Worm (Caenorhabditis elegans) whole organism, L1 larva: ENCODE data around the gene T10C6.7.

Experiments used
- C04F5.9 ChIP-seq: sonication (generic microtip); optimal IDR thresholded peaks from 2 replicates; lab custom pipeline; 2016; ENCODE audit warnings: missing genetic modification characterization, missing compliant biosample characterization
- C34B4.2 ChIP-seq: sonication (generic microtip); optimal IDR thresholded peaks from 2 replicates; lab custom pipeline; 2017; ENCODE audit warnings: mild to moderate bottlenecking, missing genetic modification characterization, missing compliant biosample characterization
- aha-1 ChIP-seq: fragments of 150-350 bp; optimal IDR thresholded peaks from 2 replicates; lab custom pipeline; 2014; ENCODE audit warnings: missing biosample characterization, missing genetic modification characterization
- alr-1 ChIP-seq: fragments of 200-800 bp; sonication (Bioruptor generic); optimal IDR thresholded peaks from 2 replicates; lab custom pipeline; 2018; ENCODE audit warnings: borderline replicate concordance, mild to moderate bottlenecking, missing genetic modification characterization, missing compliant biosample characterization
- aly-2 ChIP-seq: fragments of 150-350 bp; optimal IDR thresholded peaks from 2 replicates; lab custom pipeline; 2014; ENCODE audit warnings: missing biosample characterization, missing genetic modification characterization
- ama-1 ChIP-seq: fragments of 150-350 bp; optimal IDR thresholded peaks from 2 replicates; lab custom pipeline; 2014
- blmp-1 ChIP-seq: fragments of 150-350 bp; optimal IDR thresholded peaks from 2 replicates; lab custom pipeline; 2014; ENCODE audit warnings: missing biosample characterization, missing genetic modification characterization
- ceh-8 ChIP-seq: fragments of 200-800 bp; sonication (Bioruptor generic); optimal IDR thresholded peaks from 2 replicates; lab custom pipeline; 2018; ENCODE audit warnings: mild to moderate bottlenecking, missing genetic modification characterization, moderate library complexity, missing compliant biosample characterization
- ceh-90 ChIP-seq: sonication (generic microtip); optimal IDR thresholded peaks from 2 replicates; lab custom pipeline; 2016; ENCODE audit warnings: missing genetic modification characterization, missing compliant biosample characterization
- ces-1 ChIP-seq: fragments of 150-350 bp; optimal IDR thresholded peaks from 2 replicates; lab custom pipeline; 2014; ENCODE audit warnings: missing biosample characterization, missing genetic modification reagents, missing genetic modification characterization
- efl-1 ChIP-seq, 4 experiments: fragments of 150-350 bp; optimal IDR thresholded peaks in 3 of 4; peaks in 1 of 4; 1 replicate in 1 of 4; 2 replicates in 3 of 4; lab custom pipeline; 2014; ENCODE audit warnings: missing biosample characterization in 2 of 4, missing genetic modification characterization in 2 of 4, missing genetic modification reagents in 2 of 4
- egl-27 ChIP-seq, 2 experiments: fragments of 150-350 bp in 1 of 2; sonication (generic microtip); optimal IDR thresholded peaks; 3 replicates each; lab custom pipeline; 2017 to 2018; ENCODE audit warnings: missing biosample characterization in 2 of 2, missing genetic modification characterization in 2 of 2, missing genetic modification reagents in 2 of 2
- elt-2 ChIP-seq: sonication (generic microtip); optimal IDR thresholded peaks from 2 replicates; lab custom pipeline; 2016; ENCODE audit warnings: missing genetic modification characterization, mild to moderate bottlenecking, inconsistent platforms, missing compliant biosample characterization, missing genetic modification reagents
- ets-5 ChIP-seq: fragments of 200-800 bp; sonication (Bioruptor generic); IDR thresholded peaks from 2 replicates; pipeline ENCODE4 v1.3.6; 2022; ENCODE audit warnings: missing genetic modification characterization, missing compliant biosample characterization
- fkh-10 ChIP-seq: sonication (generic microtip); optimal IDR thresholded peaks from 2 replicates; lab custom pipeline; 2017; ENCODE audit warnings: missing biosample characterization, missing genetic modification reagents, missing genetic modification characterization
- fos-1 ChIP-seq: fragments of 150-350 bp; optimal IDR thresholded peaks from 2 replicates; lab custom pipeline; 2014; ENCODE audit warnings: missing biosample characterization, missing genetic modification characterization
- grh-1 ChIP-seq: fragments of 200-800 bp; sonication (Bioruptor generic); IDR thresholded peaks from 2 replicates; pipeline ENCODE4 v1.3.6; 2022; ENCODE audit warnings: missing genetic modification reagents, missing genetic modification characterization, missing compliant biosample characterization
- hlh-17 ChIP-seq: fragments of 200-800 bp; sonication (Bioruptor generic); optimal IDR thresholded peaks from 2 replicates; lab custom pipeline; 2018; ENCODE audit warnings: missing genetic modification characterization, mild to moderate bottlenecking, missing compliant biosample characterization, moderate library complexity, borderline replicate concordance
- jun-1 ChIP-seq: fragments of 150-350 bp; optimal IDR thresholded peaks from 2 replicates; lab custom pipeline; 2014; ENCODE audit warnings: missing biosample characterization, missing genetic modification reagents, missing genetic modification characterization
- lin-13 ChIP-seq: fragments of 150-350 bp; optimal IDR thresholded peaks from 2 replicates; lab custom pipeline; 2014; ENCODE audit warnings: missing biosample characterization, missing genetic modification reagents, missing genetic modification characterization
- lin-14 ChIP-seq: fragments of 200-800 bp; sonication (Bioruptor generic); optimal IDR thresholded peaks from 2 replicates; lab custom pipeline; 2018; ENCODE audit warnings: mild to moderate bottlenecking, missing genetic modification characterization, moderate library complexity, missing compliant biosample characterization
- lin-35 ChIP-seq, 2 experiments: fragments of 150-350 bp; optimal IDR thresholded peaks; 2 replicates each; lab custom pipeline; 2014; ENCODE audit warnings: missing biosample characterization in 2 of 2, missing genetic modification characterization in 2 of 2, missing genetic modification reagents in 2 of 2
- lir-3 ChIP-seq: sonication (generic microtip); optimal IDR thresholded peaks from 2 replicates; lab custom pipeline; 2016; ENCODE audit warnings: mild to moderate bottlenecking, missing genetic modification characterization, moderate library complexity, missing compliant biosample characterization; ENCODE audit not compliant: poor library complexity
- lsy-2 ChIP-seq, 2 experiments: fragments of 150-350 bp; optimal IDR thresholded peaks; 2 replicates each; lab custom pipeline; 2014; ENCODE audit warnings: missing biosample characterization in 2 of 2, missing genetic modification characterization in 2 of 2
- mab-9 ChIP-seq: fragments of 200-800 bp; sonication (Bioruptor generic); IDR thresholded peaks from 2 replicates; pipeline ENCODE4 v1.3.6; 2022; ENCODE audit warnings: missing genetic modification reagents, missing genetic modification characterization, missing compliant biosample characterization
- mef-2 ChIP-seq: fragments of 150-350 bp; optimal IDR thresholded peaks from 2 replicates; lab custom pipeline; 2014; ENCODE audit warnings: missing biosample characterization, missing genetic modification characterization
- mep-1 ChIP-seq: fragments of 150-350 bp; optimal IDR thresholded peaks from 2 replicates; lab custom pipeline; 2014; ENCODE audit warnings: missing biosample characterization, missing genetic modification characterization
- nhr-12 ChIP-seq: sonication (generic microtip); optimal IDR thresholded peaks from 2 replicates; lab custom pipeline; 2017; ENCODE audit warnings: missing biosample characterization, missing genetic modification characterization
- nhr-20 ChIP-seq: sonication (generic microtip); optimal IDR thresholded peaks from 2 replicates; lab custom pipeline; 2016; ENCODE audit warnings: mild to moderate bottlenecking, missing genetic modification characterization, missing compliant biosample characterization
- nhr-28 ChIP-seq: fragments of 150-350 bp; optimal IDR thresholded peaks from 2 replicates; lab custom pipeline; 2014; ENCODE audit warnings: missing biosample characterization, missing genetic modification characterization
- nhr-47 ChIP-seq: sonication (generic microtip); optimal IDR thresholded peaks from 2 replicates; lab custom pipeline; 2016; ENCODE audit warnings: mild to moderate bottlenecking, missing genetic modification characterization, moderate library complexity, missing compliant biosample characterization
- nhr-71 ChIP-seq: sonication (generic microtip); optimal IDR thresholded peaks from 2 replicates; lab custom pipeline; 2016; ENCODE audit warnings: mild to moderate bottlenecking, missing genetic modification characterization, moderate library complexity, missing compliant biosample characterization
- nhr-84 ChIP-seq: sonication (generic microtip); optimal IDR thresholded peaks from 2 replicates; lab custom pipeline; 2017; ENCODE audit warnings: missing biosample characterization, missing genetic modification characterization
- nhr-85 ChIP-seq: sonication (generic microtip); peaks from one replicate; lab custom pipeline; 2016; ENCODE audit warnings: missing genetic modification characterization, inconsistent platforms, missing compliant biosample characterization
- nhr-90 ChIP-seq: sonication (generic microtip); optimal IDR thresholded peaks from 2 replicates; lab custom pipeline; 2016; ENCODE audit warnings: mild to moderate bottlenecking, missing genetic modification characterization, missing compliant biosample characterization; ENCODE audit not compliant: poor library complexity
- pag-3 ChIP-seq: sonication (generic microtip); optimal IDR thresholded peaks from 2 replicates; lab custom pipeline; 2017; ENCODE audit warnings: missing genetic modification characterization, mild to moderate bottlenecking, missing compliant biosample characterization, antibody characterized with exemption, borderline replicate concordance; ENCODE audit not compliant: insufficient read depth
- pax-3 ChIP-seq: fragments of 200-800 bp; sonication (Bioruptor generic); optimal IDR thresholded peaks from 2 replicates; lab custom pipeline; 2018; ENCODE audit warnings: mild to moderate bottlenecking, missing genetic modification characterization, moderate library complexity, missing compliant biosample characterization
- pqm-1 ChIP-seq: sonication (generic microtip); optimal IDR thresholded peaks from 3 replicates; lab custom pipeline; 2017; ENCODE audit warnings: missing biosample characterization, missing genetic modification characterization
- rnt-1 ChIP-seq: sonication (generic microtip); optimal IDR thresholded peaks from 2 replicates; lab custom pipeline; 2016; ENCODE audit warnings: mild to moderate bottlenecking, missing genetic modification characterization, moderate library complexity, missing compliant biosample characterization
- snpc-4 ChIP-seq: fragments of 150-350 bp; optimal IDR thresholded peaks from 2 replicates; lab custom pipeline; 2014; ENCODE audit warnings: missing biosample characterization, missing genetic modification characterization
- snu-23 ChIP-seq: sonication (generic microtip); optimal IDR thresholded peaks from 2 replicates; lab custom pipeline; 2016; ENCODE audit warnings: missing genetic modification characterization, missing compliant biosample characterization
- sup-37 ChIP-seq: fragments of 200-800 bp; sonication (Bioruptor generic); optimal IDR thresholded peaks from 2 replicates; lab custom pipeline; 2018; ENCODE audit warnings: mild to moderate bottlenecking, missing genetic modification characterization, missing compliant biosample characterization
- tlp-1 ChIP-seq: fragments of 150-350 bp; optimal IDR thresholded peaks from 2 replicates; lab custom pipeline; 2014; ENCODE audit warnings: missing biosample characterization, missing genetic modification characterization
- xbp-1 ChIP-seq: sonication (generic microtip); optimal IDR thresholded peaks from 2 replicates; lab custom pipeline; 2016; ENCODE audit warnings: missing genetic modification characterization, missing compliant biosample characterization
- ztf-11 ChIP-seq, 2 experiments: sonication (generic microtip); optimal IDR thresholded peaks; 2 replicates each; lab custom pipeline; 2016 to 2017; ENCODE audit warnings: missing genetic modification characterization in 2 of 2, missing biosample characterization in 1 of 2, missing compliant biosample characterization in 1 of 2

Gene T10C6.7

ce11 chrV:16043686-16044085 is 12.2 kb upstream of the T10C6.7 start:
- TF ChIP-seq blmp-1 (tag; lab: Kevin White, UChicago): no peak
- no peak for TF ChIP-seq C34B4.2 (tag; lab: Kevin White, UChicago)
- TF ChIP-seq ces-1: no peak
- TF ChIP-seq nhr-20: no peak
- TF ChIP-seq ceh-8 (GFP tag; lab: Kevin White, UChicago): no peak
- no peak for TF ChIP-seq lir-3
- no peak for TF ChIP-seq ets-5
- TF ChIP-seq elt-2 (tag; lab: Kevin White, UChicago): peak; percentile 50
- TF ChIP-seq efl-1 (optimal IDR thresholded peaks at IDR 0.05; lab: Kevin White, UChicago): no peak
- no peak for TF ChIP-seq efl-1 (GFP tag; optimal IDR thresholded peaks at IDR 0.05 in 1 of 2; lab: Kevin White, UChicago)
- no peak for TF ChIP-seq mep-1
- no peak for TF ChIP-seq snu-23
- no peak for TF ChIP-seq nhr-12 (tag; lab: Kevin White, UChicago)
- peak; percentile 5 for TF ChIP-seq nhr-71 (tag; lab: Kevin White, UChicago)
- TF ChIP-seq ztf-11 (tag; optimal IDR thresholded peaks at IDR 0.05; lab: Kevin White, UChicago): no peak
- no peak for TF ChIP-seq nhr-47
- TF ChIP-seq, all 84 proteins: peak for 2

- TF ChIP-seq rnt-1 (tag; lab: Kevin White, UChicago) (no peak), mab-9 (no peak)
Observed at ce11 chrV:16042743-16043014, 11.2 kb upstream of the T10C6.7 start.

DNA sequence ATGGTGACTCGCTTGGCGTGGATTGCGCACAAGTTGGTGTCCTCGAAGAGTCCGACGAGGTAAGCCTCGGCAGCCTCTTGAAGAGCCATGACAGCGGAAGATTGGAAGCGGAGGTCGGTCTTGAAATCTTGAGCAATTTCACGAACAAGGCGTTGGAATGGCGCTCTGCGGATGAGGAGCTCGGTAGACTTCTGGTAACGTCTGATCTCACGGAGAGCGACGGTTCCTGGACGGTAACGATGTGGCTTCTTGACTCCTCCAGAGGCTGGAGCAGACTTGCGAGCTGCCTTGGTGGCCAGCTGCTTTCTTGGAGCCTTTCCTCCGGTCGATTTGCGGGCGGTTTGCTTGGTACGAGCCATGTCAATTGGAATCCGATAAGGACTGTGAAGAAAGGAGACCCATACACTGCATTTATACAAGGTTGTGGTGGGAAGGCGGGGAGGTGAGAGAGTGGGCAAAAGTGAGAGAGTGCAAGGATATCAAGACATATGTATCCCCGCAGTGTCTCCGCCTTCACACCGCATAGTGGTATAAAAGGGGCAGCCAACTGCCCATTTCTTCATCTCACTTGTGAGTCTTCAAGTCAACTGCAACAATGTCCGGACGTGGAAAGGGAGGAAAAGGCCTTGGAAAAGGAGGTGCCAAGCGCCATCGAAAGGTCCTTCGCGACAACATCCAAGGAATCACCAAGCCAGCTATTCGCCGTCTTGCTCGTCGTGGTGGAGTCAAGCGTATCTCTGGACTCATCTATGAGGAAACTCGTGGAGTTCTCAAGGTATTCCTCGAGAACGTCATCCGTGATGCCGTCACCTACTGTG is 10.6 kb upstream of the T10C6.7 start, which contains the start of the genes his-2 and his-1:
his-2 (minus strand) TSS at position 359 of the 818 bp plus-strand sequence.
his-1 (plus strand) TSS at position 596 of the 818 bp plus-strand sequence.
- TF ChIP-seq ztf-11 (tag; optimal IDR thresholded peaks at IDR 0.05; lab: Kevin White, UChicago) (peak in 1 of 2 experiments; percentile 63), nhr-85 (peak; percentile 74), lin-14 (GFP tag; lab: Kevin White, UChicago) (peak; percentile 11), nhr-47 (peak; percentile 11)

DNA sequence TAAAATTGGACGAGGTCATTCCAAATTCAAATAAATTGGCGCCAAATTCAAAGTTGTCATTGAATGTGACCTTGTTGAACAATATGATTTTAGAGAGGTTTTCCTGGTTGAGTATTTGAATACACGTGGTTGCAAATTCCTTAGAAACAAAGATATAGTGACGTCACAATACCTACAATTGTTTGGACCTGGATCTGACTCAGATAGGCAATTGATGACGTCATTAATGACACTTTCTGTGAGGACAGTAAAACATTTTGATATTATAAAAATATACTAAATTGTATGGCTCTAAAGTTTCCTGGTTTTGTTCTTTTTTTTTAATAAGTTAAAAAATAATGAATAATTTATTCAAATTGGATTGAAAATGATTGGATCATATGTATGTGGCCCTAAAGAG is 9.9 kb upstream of the T10C6.7 start:
- no peak for TF ChIP-seq ces-1
- no peak for TF ChIP-seq hlh-17 (GFP tag; lab: Kevin White, UChicago)
- TF ChIP-seq lin-35 (GFP tag; optimal IDR thresholded peaks at IDR 0.05; lab: Kevin White, UChicago): no peak
- TF ChIP-seq mab-9: no peak
- no peak for TF ChIP-seq tlp-1 (tag; lab: Kevin White, UChicago)
- TF ChIP-seq pax-3 (tag; lab: Kevin White, UChicago): no peak
- no peak for TF ChIP-seq pag-3 (tag; lab: Kevin White, UChicago)
- peak in 1 of 2 experiments; percentile 19 for TF ChIP-seq lsy-2 (tag; optimal IDR thresholded peaks at IDR 0.05; lab: Kevin White, UChicago)
- peak; percentile 2 for TF ChIP-seq nhr-90 (tag; lab: Kevin White, UChicago)
- TF ChIP-seq grh-1 (GFP tag; lab: Robert Waterston, UW): no peak
- TF ChIP-seq lin-13 (GFP tag; lab: Kevin White, UChicago): no peak
- no peak for TF ChIP-seq aha-1
- no peak for TF ChIP-seq elt-2 (tag; lab: Kevin White, UChicago)
- TF ChIP-seq xbp-1 (tag; lab: Kevin White, UChicago): peak; percentile 23
- TF ChIP-seq ama-1 (lab: Kevin White, UChicago): no peak
- TF ChIP-seq alr-1: no peak
- TF ChIP-seq jun-1: no peak
- no peak for TF ChIP-seq C04F5.9 (tag; lab: Kevin White, UChicago)
- TF ChIP-seq ceh-90 (tag; lab: Kevin White, UChicago): no peak
- no peak for TF ChIP-seq fkh-10 (GFP tag; lab: Kevin White, UChicago)
- TF ChIP-seq mef-2: no peak
- TF ChIP-seq aly-2 (tag; lab: Kevin White, UChicago): no peak
- no peak for TF ChIP-seq pqm-1 (tag; lab: Kevin White, UChicago)
- no peak for TF ChIP-seq egl-27 (tag; optimal IDR thresholded peaks at IDR 0.05; lab: Kevin White, UChicago)
- peak; percentile 80 for TF ChIP-seq nhr-85
- TF ChIP-seq sup-37 (GFP tag; lab: Kevin White, UChicago): no peak
- no peak for TF ChIP-seq nhr-84 (tag; lab: Kevin White, UChicago)
- peak in 1 of 2 experiments; percentile 10 for TF ChIP-seq efl-1 (optimal IDR thresholded peaks at IDR 0.05; lab: Kevin White, UChicago)
- no peak for TF ChIP-seq efl-1 (GFP tag; optimal IDR thresholded peaks at IDR 0.05 in 1 of 2; lab: Kevin White, UChicago)
- no peak for TF ChIP-seq nhr-20
- TF ChIP-seq nhr-28: no peak
- no peak for TF ChIP-seq fos-1
- no peak for TF ChIP-seq snpc-4 (tag; lab: Kevin White, UChicago)
